Worm (Caenorhabditis elegans): ENCODE results near the gene K11D12.6.

K11D12.6 gene

ce11 chrV:5067390-5067789, 32.4 kb upstream of the K11D12.6 start (continued):
- TF ChIP-seq nhr-42 (GFP tag; IDR thresholded peaks at IDR 0.05) (no peak), dpl-1 (GFP tag; optimal IDR thresholded peaks at IDR 0.05) (no peak), zip-11 (GFP tag; IDR thresholded peaks at IDR 0.05) (no peak), daf-8 (GFP tag; IDR thresholded peaks at IDR 0.05) (no peak), snpc-1.2 (GFP tag; IDR thresholded peaks at IDR 0.05) (no peak), nhr-237 (tag; optimal IDR thresholded peaks at IDR 0.05) (no peak), ztf-7 (tag; optimal IDR thresholded peaks at IDR 0.05) (no peak), dmd-6 (GFP tag; IDR thresholded peaks at IDR 0.05) (peak; percentile 57), saeg-2 (GFP tag; IDR thresholded peaks at IDR 0.05) (no peak), tag-97 (GFP tag; IDR thresholded peaks at IDR 0.05) (no peak), unc-130 (GFP tag; optimal IDR thresholded peaks at IDR 0.05) (no peak), mxl-2 (GFP tag; conservative IDR thresholded peaks at IDR 0.05) (no peak), ceh-20 (GFP tag; IDR thresholded peaks at IDR 0.05) (no peak), tra-1 (GFP tag; IDR thresholded peaks at IDR 0.05) (no peak), mxl-3 (GFP tag; optimal IDR thresholded peaks at IDR 0.05) (no peak), F26F4.8 (GFP tag; conservative IDR thresholded peaks at IDR 0.05) (no peak), F37D6.2 (tag; optimal IDR thresholded peaks at IDR 0.05) (no peak), lsy-2 (tag; optimal IDR thresholded peaks at IDR 0.05) (peak in 1 of 2 experiments; percentile 26), nhr-28 (tag; optimal IDR thresholded peaks at IDR 0.05) (peak; percentile 84), php-3 (GFP tag; IDR thresholded peaks at IDR 0.05) (peak; percentile 57; the same call in 1 of the 2 replicates), daf-16 (GFP tag; optimal IDR thresholded peaks at IDR 0.05) (no peak), daf-16 (tag; optimal IDR thresholded peaks at IDR 0.05) (peak; percentile 72), mdl-1 (tag; optimal IDR thresholded peaks at IDR 0.05) (peak in 1 of 2 experiments; percentile 28), lin-15B (tag; optimal IDR thresholded peaks at IDR 0.05) (no peak), zfp-2 (tag; optimal IDR thresholded peaks at IDR 0.05) (no peak), ZK337.2 (GFP tag; IDR thresholded peaks at IDR 0.05) (no peak), unc-39 (tag; optimal IDR thresholded peaks at IDR 0.05) (no peak)

- TF ChIP-seq ctbp-1 (GFP tag; IDR thresholded peaks at IDR 0.05): peak; percentile 37; the same call in 1 of the 2 replicates
- peak in 1 of 2 experiments; percentile 99 for TF ChIP-seq unc-62 (GFP tag; optimal IDR thresholded peaks at IDR 0.05 in 1 of 2)
- TF ChIP-seq unc-62 (tag; optimal IDR thresholded peaks at IDR 0.05): no peak
- TF ChIP-seq F10B5.3 (tag; optimal IDR thresholded peaks at IDR 0.05): no peak
- TF ChIP-seq hmg-1.1 (GFP tag; IDR thresholded peaks at IDR 0.05): peak; percentile 56; the same call in 1 of the 2 replicates
- TF ChIP-seq lin-15B (tag; optimal IDR thresholded peaks at IDR 0.05): no peak
- no peak for TF ChIP-seq daf-12 (tag; optimal IDR thresholded peaks at IDR 0.05)
- TF ChIP-seq rbr-2 (tag; optimal IDR thresholded peaks at IDR 0.05): peak; percentile 78
- TF ChIP-seq lin-1 (GFP tag; IDR thresholded peaks at IDR 0.05): 0 out of 2 replicates have a peak, but pooled peaks have one; percentile 18
- peak; percentile 75 for TF ChIP-seq mep-1 (tag; optimal IDR thresholded peaks at IDR 0.05)
- no peak for TF ChIP-seq unc-39 (tag; optimal IDR thresholded peaks at IDR 0.05)
- TF ChIP-seq aly-2 (tag; optimal IDR thresholded peaks at IDR 0.05): no peak
- peak; percentile 34 for TF ChIP-seq mes-2 (tag; optimal IDR thresholded peaks at IDR 0.05; ENCODE audit: poor library complexity, severe bottlenecking)
- no peak for TF ChIP-seq ceh-62 (tag; optimal IDR thresholded peaks at IDR 0.05)
- TF ChIP-seq dmd-6 (GFP tag; IDR thresholded peaks at IDR 0.05): peak; percentile 70
- peak; percentile 88 for TF ChIP-seq nhr-28 (tag; optimal IDR thresholded peaks at IDR 0.05)
- peak; percentile 12 for TF ChIP-seq spr-1 (tag; optimal IDR thresholded peaks at IDR 0.05)
- TF ChIP-seq nhr-77 (tag; optimal IDR thresholded peaks at IDR 0.05): peak; percentile 28
- peak; percentile 44; the same call in 1 of the 2 replicates for TF ChIP-seq arid-1 (GFP tag; conservative IDR thresholded peaks at IDR 0.05)
- TF ChIP-seq lir-3 (tag; optimal IDR thresholded peaks at IDR 0.05): no peak
- no peak for TF ChIP-seq daf-16 (GFP tag; optimal IDR thresholded peaks at IDR 0.05)
- TF ChIP-seq daf-16 (tag; optimal IDR thresholded peaks at IDR 0.05): peak; percentile 31
- TF ChIP-seq nhr-48 (tag; optimal IDR thresholded peaks at IDR 0.05): peak; percentile 43
- TF ChIP-seq mdt-29 (GFP tag; IDR thresholded peaks at IDR 0.05): peak; percentile 54; the same call in 1 of the 2 replicates
- no peak for TF ChIP-seq Y105C5A.15 (GFP tag; IDR thresholded peaks at IDR 0.05)
- TF ChIP-seq F37D6.2 (tag; optimal IDR thresholded peaks at IDR 0.05): peak; percentile 32
- peak; percentile 40 for TF ChIP-seq nhr-6 (tag; optimal IDR thresholded peaks at IDR 0.05)
- TF ChIP-seq mdl-1 (tag; optimal IDR thresholded peaks at IDR 0.05): peak in 1 of 2 experiments; percentile 95
- no peak for TF ChIP-seq dmd-8 (GFP tag; IDR thresholded peaks at IDR 0.05)
- no peak for TF ChIP-seq pha-4 (GFP tag; IDR thresholded peaks at IDR 0.05)
- no peak for TF ChIP-seq pha-4 (tag; optimal IDR thresholded peaks at IDR 0.05)
- TF ChIP-seq mxl-3 (GFP tag; optimal IDR thresholded peaks at IDR 0.05): peak; percentile 41
Measured at ce11 chrV:5064761-5065421, 29.9 kb upstream of the K11D12.6 start, which contains the start of gene mlk-1. Gene mlk-1 (minus strand): TSS chrV:5064811.

Data from whole organism, L4 larva.